Worm (Caenorhabditis elegans): ENCODE data around the gene memo-1.

memo-1 gene

DNA sequence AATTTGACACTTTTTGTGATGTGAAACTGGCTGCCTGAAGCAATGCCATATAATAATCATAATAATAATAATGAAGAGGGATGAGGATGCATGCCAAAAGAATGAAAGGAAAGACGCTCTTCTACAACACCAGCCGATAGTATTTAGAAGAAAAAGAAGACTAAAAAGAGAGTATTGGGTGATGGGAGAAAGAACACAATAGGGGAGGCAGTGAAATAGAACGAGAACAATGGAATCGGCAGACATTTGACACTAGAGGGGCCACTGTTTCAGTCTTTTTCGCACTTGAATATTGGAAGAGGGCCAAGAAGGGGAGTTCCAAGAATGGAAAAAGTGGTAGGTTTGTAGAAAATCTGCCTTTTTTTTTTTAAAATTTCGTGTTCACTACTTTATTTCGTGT, at the start of gene memo-1:
TSS of gene memo-1 (minus strand) at position 2 of the 400 bp plus-strand sequence.
- TF ChIP-seq mdl-1 (tag; optimal IDR thresholded peaks at IDR 0.05) (no peak), egl-27 (tag; optimal IDR thresholded peaks at IDR 0.05) (no peak), zag-1 (tag; optimal IDR thresholded peaks at IDR 0.05) (no peak), nhr-237 (tag; optimal IDR thresholded peaks at IDR 0.05) (no peak), unc-55 (GFP tag; optimal IDR thresholded peaks at IDR 0.05) (no peak), aly-2 (tag; optimal IDR thresholded peaks at IDR 0.05) (no peak), gmeb-1 (tag; optimal IDR thresholded peaks at IDR 0.05) (no peak), nhr-129 (tag; optimal IDR thresholded peaks at IDR 0.05) (no peak), sma-9 (GFP tag; optimal IDR thresholded peaks at IDR 0.05) (no peak), sma-9 (tag; optimal IDR thresholded peaks at IDR 0.05) (no peak), lin-39 (tag; optimal IDR thresholded peaks at IDR 0.05) (no peak), nhr-12 (tag; optimal IDR thresholded peaks at IDR 0.05) (no peak), lin-13 (GFP tag; optimal IDR thresholded peaks at IDR 0.05) (no peak), nhr-21 (tag; optimal IDR thresholded peaks at IDR 0.05) (no peak), crh-2 (tag; optimal IDR thresholded peaks at IDR 0.05) (no peak), nhr-10 (tag; optimal IDR thresholded peaks at IDR 0.05) (no peak)

DNA sequence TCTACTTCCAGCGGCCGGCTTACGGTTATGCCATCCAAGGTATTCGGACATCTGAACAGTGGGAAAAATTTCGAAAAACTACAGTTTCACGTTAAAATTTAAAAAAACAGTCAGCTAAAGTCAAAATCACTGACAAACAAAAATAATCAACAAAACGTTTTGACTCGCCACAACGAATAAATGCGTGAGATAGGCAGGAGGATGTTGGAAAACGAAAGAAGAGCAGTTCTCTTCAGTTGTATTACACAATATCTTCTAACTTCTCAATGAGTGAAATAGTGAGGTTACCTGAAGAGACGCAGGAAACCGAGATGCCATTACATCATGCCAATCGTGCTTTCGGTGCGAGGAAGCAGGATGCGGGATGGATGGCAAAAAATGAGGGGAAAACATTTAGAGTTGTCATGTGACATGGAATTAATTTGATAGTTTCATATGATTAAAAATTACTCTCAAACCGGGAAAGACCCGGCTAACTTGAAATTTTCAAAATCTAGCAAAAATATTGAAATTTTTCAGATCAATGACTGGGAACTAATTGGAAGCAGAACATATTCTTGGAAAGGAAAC, 46.9 kb upstream of the memo-1 start, which contains the start of gene F40A3.6:
TSS of gene F40A3.6 (minus strand) at position 51 of the 570 bp plus-strand sequence.
- TF ChIP-seq dmd-4 (tag; optimal IDR thresholded peaks at IDR 0.05) = no peak
- no peak for TF ChIP-seq ztf-11 (tag; optimal IDR thresholded peaks at IDR 0.05)
- no peak for TF ChIP-seq mab-5 (tag; optimal IDR thresholded peaks at IDR 0.05)
- no peak for TF ChIP-seq blmp-1 (tag; optimal IDR thresholded peaks at IDR 0.05; ENCODE audit: insufficient read depth)
- TF ChIP-seq R02D3.7 (tag; optimal IDR thresholded peaks at IDR 0.05) = no peak
- TF ChIP-seq ztf-1 (GFP tag; conservative IDR thresholded peaks at IDR 0.05) = no peak
- no peak for TF ChIP-seq nhr-6 (tag; optimal IDR thresholded peaks at IDR 0.05)
- no peak for TF ChIP-seq elt-3 (tag; optimal IDR thresholded peaks at IDR 0.05)
- TF ChIP-seq sem-4 (tag; optimal IDR thresholded peaks at IDR 0.05) = peak; percentile 3
- TF ChIP-seq unc-39 (tag; optimal IDR thresholded peaks at IDR 0.05) = no peak
- TF ChIP-seq unc-55 (GFP tag; optimal IDR thresholded peaks at IDR 0.05) = no peak
- TF ChIP-seq ztf-4 (tag; optimal IDR thresholded peaks at IDR 0.05) = no peak
- TF ChIP-seq sma-3 (GFP tag; optimal IDR thresholded peaks at IDR 0.05) = no peak
- no peak for TF ChIP-seq crh-2 (tag; optimal IDR thresholded peaks at IDR 0.05)
- no peak for TF ChIP-seq elt-1 (tag; optimal IDR thresholded peaks at IDR 0.05)
- TF ChIP-seq nhr-237 (tag; optimal IDR thresholded peaks at IDR 0.05) = no peak
- no peak for TF ChIP-seq unc-62 (GFP tag; optimal IDR thresholded peaks at IDR 0.05)
- no peak for TF ChIP-seq nhr-10 (tag; optimal IDR thresholded peaks at IDR 0.05)
- no peak for TF ChIP-seq nhr-12 (tag; optimal IDR thresholded peaks at IDR 0.05)
- no peak for TF ChIP-seq nhr-25 (tag; optimal IDR thresholded peaks at IDR 0.05)
- no peak for TF ChIP-seq lin-11 (tag; optimal IDR thresholded peaks at IDR 0.05)
- TF ChIP-seq ama-1 (optimal IDR thresholded peaks at IDR 0.05) = no peak
- peak in 1 of 2 experiments; percentile 44 for TF ChIP-seq lsy-2 (tag; optimal IDR thresholded peaks at IDR 0.05)
- no peak for TF ChIP-seq skn-1 (tag; optimal IDR thresholded peaks at IDR 0.05)
- peak; percentile 92 for TF ChIP-seq nhr-129 (tag; optimal IDR thresholded peaks at IDR 0.05)
- no peak for TF ChIP-seq Y55F3AM.14 (GFP tag; optimal IDR thresholded peaks at IDR 0.05)
- no peak for TF ChIP-seq nhr-21 (tag; optimal IDR thresholded peaks at IDR 0.05)
- no peak for TF ChIP-seq lin-13 (GFP tag; optimal IDR thresholded peaks at IDR 0.05)
- no peak for TF ChIP-seq ZK546.5 (tag; optimal IDR thresholded peaks at IDR 0.05)
- no peak for TF ChIP-seq alr-1 (tag; optimal IDR thresholded peaks at IDR 0.05)
- TF ChIP-seq nhr-77 (tag; optimal IDR thresholded peaks at IDR 0.05) = no peak
- TF ChIP-seq nhr-11 (tag; optimal IDR thresholded peaks at IDR 0.05) = no peak
- no peak for TF ChIP-seq zag-1 (tag; optimal IDR thresholded peaks at IDR 0.05)
- TF ChIP-seq snpc-4 (tag; optimal IDR thresholded peaks at IDR 0.05) = no peak
- no peak for TF ChIP-seq mbf-1 (tag; optimal IDR thresholded peaks at IDR 0.05)
- TF ChIP-seq mdl-1 (tag; optimal IDR thresholded peaks at IDR 0.05) = no peak
- TF ChIP-seq egl-27 (tag; optimal IDR thresholded peaks at IDR 0.05) = no peak
- TF ChIP-seq sma-9 (GFP tag; optimal IDR thresholded peaks at IDR 0.05) = peak; percentile 49
- no peak for TF ChIP-seq sma-9 (tag; optimal IDR thresholded peaks at IDR 0.05)
- no peak for TF ChIP-seq ceh-16 (tag; optimal IDR thresholded peaks at IDR 0.05)
- TF ChIP-seq lin-39 (tag; optimal IDR thresholded peaks at IDR 0.05) = no peak
- TF ChIP-seq gmeb-1 (tag; optimal IDR thresholded peaks at IDR 0.05) = no peak
- TF ChIP-seq ceh-82 (tag; optimal IDR thresholded peaks at IDR 0.05) = no peak
- TF ChIP-seq fos-1 (tag; optimal IDR thresholded peaks at IDR 0.05) = no peak
- no peak for TF ChIP-seq peb-1 (tag; optimal IDR thresholded peaks at IDR 0.05)
- TF ChIP-seq F13H6.1 (tag; optimal IDR thresholded peaks at IDR 0.05) = peak; percentile 34
- no peak for TF ChIP-seq nhr-23 (tag; optimal IDR thresholded peaks at IDR 0.05)
- no peak for TF ChIP-seq aly-2 (tag; optimal IDR thresholded peaks at IDR 0.05)
- TF ChIP-seq C34F6.9 (tag; optimal IDR thresholded peaks at IDR 0.05) = peak; percentile 71

All from whole organism, L2 larva.